Fruit fly (Drosophila melanogaster): ENCODE data around the gene CG31098.

The CG31098 gene

DNA sequence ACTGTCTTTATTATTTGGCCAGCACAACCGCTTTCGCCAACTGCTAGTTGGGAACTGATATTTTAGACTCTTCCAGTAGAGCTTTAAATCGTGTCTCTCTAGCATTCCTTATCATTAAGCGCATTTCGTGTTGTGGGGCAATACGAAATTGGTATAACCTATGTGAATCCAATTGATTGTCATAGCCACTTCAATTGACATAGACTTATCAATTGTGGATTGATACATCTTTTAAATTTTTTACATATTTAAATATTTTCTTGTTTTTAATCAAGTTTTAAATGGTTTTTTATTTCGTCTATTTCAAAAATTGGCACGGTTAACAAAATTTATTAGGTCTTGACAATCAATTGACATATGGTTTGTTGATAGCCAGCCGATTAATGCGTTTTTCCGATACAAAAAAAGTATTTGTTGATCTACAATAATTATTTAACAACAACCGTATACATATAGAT, 6.8 kb upstream of the CG31098 start, which contains the start of gene CG31288:
CG31288 (minus strand) TSS at position 51 of the 458 bp plus-strand sequence.
- TF ChIP-seq HLH106 (tag; optimal IDR thresholded peaks at IDR 0.05) (no peak), foxo (GFP tag; optimal IDR thresholded peaks at IDR 0.05) (no peak), Dfd (GFP tag; optimal IDR thresholded peaks at IDR 0.05) (no peak), br (GFP tag; optimal IDR thresholded peaks at IDR 0.05) (no peak), dmrt93B (GFP tag; optimal IDR thresholded peaks at IDR 0.05) (no peak), h (GFP tag; optimal IDR thresholded peaks at IDR 0.05) (no peak), Jra (GFP tag; optimal IDR thresholded peaks at IDR 0.05) (no peak), ey (GFP tag; optimal IDR thresholded peaks at IDR 0.05) (no peak), Dif (GFP tag; optimal IDR thresholded peaks at IDR 0.05; ENCODE audit: partially characterized antibody) (no peak), CG9705 (GFP tag; optimal IDR thresholded peaks at IDR 0.05) (no peak), GATAd (GFP tag; optimal IDR thresholded peaks at IDR 0.05) (no peak), psq (GFP tag; optimal IDR thresholded peaks at IDR 0.05) (no peak), tai (GFP tag; optimal IDR thresholded peaks at IDR 0.05) (no peak), sage (GFP tag; optimal IDR thresholded peaks at IDR 0.05) (no peak), rgr (GFP tag; optimal IDR thresholded peaks at IDR 0.05) (no peak), jim (GFP tag; optimal IDR thresholded peaks at IDR 0.05) (no peak), CG32264 (GFP tag; optimal IDR thresholded peaks at IDR 0.05) (no peak), Mio (GFP tag; optimal IDR thresholded peaks at IDR 0.05) (no peak), sv (GFP tag; optimal IDR thresholded peaks at IDR 0.05) (no peak), CrebA (GFP tag; optimal IDR thresholded peaks at IDR 0.05; ENCODE audit: borderline replicate concordance) (no peak)

DNA sequence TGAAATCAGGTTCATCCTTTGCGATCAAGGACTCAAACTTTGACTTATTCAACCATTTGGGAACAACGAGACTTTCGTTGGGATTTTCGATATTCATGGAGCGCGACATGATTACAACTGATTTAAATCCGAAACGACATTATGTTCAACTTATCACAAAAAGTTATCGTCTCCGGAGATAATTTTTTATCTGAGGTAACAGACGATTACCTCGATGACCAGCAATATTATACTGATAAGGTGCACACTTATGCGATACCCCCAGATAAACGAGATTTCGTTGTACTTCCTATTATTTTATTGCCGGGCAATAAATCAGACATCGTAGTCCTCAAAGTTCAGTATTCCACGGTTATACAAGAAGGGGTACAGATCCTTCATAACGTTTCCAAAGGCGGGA, 4.9 kb upstream of the CG31098 start, which contains the start of gene CG31097:
CG31097 (minus strand) TSS at position 101 of the 400 bp plus-strand sequence.
- no peak for TF ChIP-seq CG32264 (GFP tag; optimal IDR thresholded peaks at IDR 0.05)
- no peak for TF ChIP-seq Hr83 (GFP tag; optimal IDR thresholded peaks at IDR 0.05; ENCODE audit: poor library complexity, severe bottlenecking)
- no peak for TF ChIP-seq OdsH (GFP tag; optimal IDR thresholded peaks at IDR 0.05)
- no peak for TF ChIP-seq Jra (GFP tag; optimal IDR thresholded peaks at IDR 0.05)
- TF ChIP-seq brk (GFP tag; optimal IDR thresholded peaks at IDR 0.05) = no peak

DNA sequence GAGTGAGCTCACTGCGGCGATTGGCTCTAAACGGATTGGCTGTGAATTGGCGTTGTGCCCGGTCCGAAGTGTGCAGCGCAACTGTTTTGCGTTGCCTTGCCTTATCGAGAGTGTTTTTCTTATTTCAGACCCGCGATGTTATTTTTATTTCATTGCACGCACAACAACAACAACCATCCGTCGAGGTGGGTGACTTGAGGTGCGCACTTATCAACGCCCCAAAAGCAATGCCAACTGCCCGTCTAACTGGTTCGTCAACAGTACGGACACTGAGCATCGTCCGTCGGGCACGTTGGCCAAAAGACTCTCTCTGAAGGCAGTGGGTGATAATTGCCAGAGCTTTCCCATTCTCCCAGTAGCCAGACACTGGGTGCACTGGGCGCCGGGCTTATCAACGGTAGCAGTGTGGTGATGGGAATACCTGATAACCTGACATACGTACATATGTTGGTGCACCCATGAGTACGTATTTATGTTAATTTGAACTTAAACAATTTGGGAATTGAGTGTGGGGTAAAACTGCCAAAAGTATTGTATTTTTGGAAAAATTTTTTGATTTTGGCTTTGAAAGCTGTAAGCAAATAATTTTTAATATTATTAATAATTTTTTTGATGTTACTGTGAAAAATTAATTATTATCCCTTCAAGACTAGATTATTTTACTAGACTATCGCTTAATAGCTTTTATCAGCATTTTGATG, 2.7 kb upstream of the CG31098 start, which contains the start of gene CG31102:
CG31102 (minus strand) TSS at position 275 of the 701 bp plus-strand sequence.
- TF ChIP-seq jim (GFP tag; optimal IDR thresholded peaks at IDR 0.05) (no peak), Hnf4 (GFP tag; optimal IDR thresholded peaks at IDR 0.05) (peak; percentile 40), CG9705 (GFP tag; optimal IDR thresholded peaks at IDR 0.05) (no peak), Dif (GFP tag; optimal IDR thresholded peaks at IDR 0.05; ENCODE audit: partially characterized antibody) (peak; percentile 7), Hr78 (GFP tag; optimal IDR thresholded peaks at IDR 0.05) (no peak), lola (GFP tag; optimal IDR thresholded peaks at IDR 0.05) (no peak), fru (GFP tag; optimal IDR thresholded peaks at IDR 0.05) (peak; percentile 39), Vsx2 (GFP tag; optimal IDR thresholded peaks at IDR 0.05; ENCODE audit: partially characterized antibody) (peak; percentile 37), dsf (GFP tag; optimal IDR thresholded peaks at IDR 0.05; ENCODE audit: borderline replicate concordance) (no peak), psq (GFP tag; optimal IDR thresholded peaks at IDR 0.05) (no peak), br (GFP tag; optimal IDR thresholded peaks at IDR 0.05) (peak; percentile 14), N (GFP tag; optimal IDR thresholded peaks at IDR 0.05) (no peak), pan (optimal IDR thresholded peaks at IDR 0.05) (no peak), sv (GFP tag; optimal IDR thresholded peaks at IDR 0.05) (no peak), Dfd (GFP tag; optimal IDR thresholded peaks at IDR 0.05) (no peak), sage (GFP tag; optimal IDR thresholded peaks at IDR 0.05) (peak; percentile 7), Mio (GFP tag; optimal IDR thresholded peaks at IDR 0.05) (no peak), h (GFP tag; optimal IDR thresholded peaks at IDR 0.05) (peak; percentile 93), tai (GFP tag; optimal IDR thresholded peaks at IDR 0.05) (no peak), HLH106 (tag; optimal IDR thresholded peaks at IDR 0.05) (no peak), CrebA (GFP tag; optimal IDR thresholded peaks at IDR 0.05; ENCODE audit: borderline replicate concordance) (peak; percentile 82), CG32264 (GFP tag; optimal IDR thresholded peaks at IDR 0.05) (no peak), Jra (GFP tag; optimal IDR thresholded peaks at IDR 0.05) (peak; percentile 32), GATAd (GFP tag; optimal IDR thresholded peaks at IDR 0.05) (no peak), usp (GFP tag; optimal IDR thresholded peaks at IDR 0.05) (no peak), ey (GFP tag; optimal IDR thresholded peaks at IDR 0.05) (no peak), Myc (optimal IDR thresholded peaks at IDR 0.05) (no peak), Sp1 (GFP tag; optimal IDR thresholded peaks at IDR 0.05) (no peak), OdsH (GFP tag; optimal IDR thresholded peaks at IDR 0.05) (no peak), dmrt93B (GFP tag; optimal IDR thresholded peaks at IDR 0.05) (no peak), rgr (GFP tag; optimal IDR thresholded peaks at IDR 0.05) (peak; percentile 33), brk (GFP tag; optimal IDR thresholded peaks at IDR 0.05) (no peak), dl (GFP tag; optimal IDR thresholded peaks at IDR 0.05; ENCODE audit: insufficient read depth in 1 of 2, partially characterized antibody in 2 of 2) (peak in 1 of 2 experiments; percentile 60), Abd-B (GFP tag; optimal IDR thresholded peaks at IDR 0.05) (no peak), Rel (GFP tag; optimal IDR thresholded peaks at IDR 0.05) (no peak), Rel (tag; optimal IDR thresholded peaks at IDR 0.05) (peak; percentile 84), foxo (GFP tag; optimal IDR thresholded peaks at IDR 0.05) (no peak), Hr83 (GFP tag; optimal IDR thresholded peaks at IDR 0.05; ENCODE audit: poor library complexity, severe bottlenecking) (peak; percentile 12), woc (GFP tag; optimal IDR thresholded peaks at IDR 0.05) (no peak)

Data from whole organism, wandering third instar larva.